Fruit fly (Drosophila melanogaster) whole organism, wandering third instar larva: ENCODE data around the gene Sfxn2.
A peak's percentile ranks its signal among the peaks of the same experiment; 100 is the strongest.

Experiments used
- CG32264 ChIP-seq: fragments of 200-800 bp; sonication (Bioruptor generic); optimal IDR thresholded peaks from 2 replicates; lab custom pipeline; 2016; ENCODE audit warnings: missing biosample characterization, missing genetic modification characterization
- CG9705 ChIP-seq: fragments of 200-800 bp; sonication (Bioruptor generic); optimal IDR thresholded peaks from 2 replicates; lab custom pipeline; 2018; ENCODE audit warnings: missing biosample characterization, mild to moderate bottlenecking, missing genetic modification characterization
- CrebA ChIP-seq: fragments of 200-800 bp; sonication (Bioruptor generic); optimal IDR thresholded peaks from 2 replicates; lab custom pipeline; 2016; ENCODE audit warnings: missing biosample characterization, mild to moderate bottlenecking, missing genetic modification characterization, borderline replicate concordance
- Dfd ChIP-seq: fragments of >200 bp; optimal IDR thresholded peaks from 2 replicates; lab custom pipeline; 2017; ENCODE audit warnings: missing biosample characterization, missing genetic modification characterization
- Dif ChIP-seq: fragments of 200-275, 200-300 bp; sonication (Bioruptor generic); optimal IDR thresholded peaks from 2 replicates; lab custom pipeline; 2018; ENCODE audit warnings: missing biosample characterization, missing genetic modification characterization; ENCODE audit not compliant: partially characterized antibody
- GATAd ChIP-seq: sonication (Bioruptor generic); optimal IDR thresholded peaks from 2 replicates; lab custom pipeline; 2016; ENCODE audit warnings: missing biosample characterization, missing genetic modification characterization
- HLH106 ChIP-seq: fragments of 200-800 bp; optimal IDR thresholded peaks from 3 replicates; lab custom pipeline; 2019; ENCODE audit warnings: missing biosample characterization, mild to moderate bottlenecking, missing genetic modification characterization, moderate library complexity
- Hnf4 ChIP-seq: fragments of 200-800 bp; sonication (Bioruptor generic); optimal IDR thresholded peaks from 2 replicates; lab custom pipeline; 2016; ENCODE audit warnings: missing biosample characterization, mild to moderate bottlenecking, missing genetic modification characterization
- Hr78 ChIP-seq: fragments of >200 bp; optimal IDR thresholded peaks from 2 replicates; lab custom pipeline; 2017; ENCODE audit warnings: missing biosample characterization, missing genetic modification characterization
- Hr83 ChIP-seq: fragments of 200-300 bp; sonication (Bioruptor generic); optimal IDR thresholded peaks from 2 replicates; lab custom pipeline; 2016; ENCODE audit warnings: missing biosample characterization, mild to moderate bottlenecking, missing genetic modification characterization, moderate library complexity; ENCODE audit not compliant: poor library complexity, severe bottlenecking
- Jra ChIP-seq: sonication (Bioruptor generic); optimal IDR thresholded peaks from 2 replicates; lab custom pipeline; 2016; ENCODE audit warnings: missing biosample characterization, missing genetic modification characterization
- Mio ChIP-seq: sonication (Bioruptor generic); optimal IDR thresholded peaks from 2 replicates; lab custom pipeline; 2016; ENCODE audit warnings: missing biosample characterization, missing genetic modification characterization
- Myc ChIP-seq: fragments of >200 bp; optimal IDR thresholded peaks from 2 replicates; lab custom pipeline; 2017
- N ChIP-seq: fragments of >200 bp; optimal IDR thresholded peaks from 2 replicates; lab custom pipeline; 2018; ENCODE audit warnings: missing biosample characterization, missing external identifiers, missing genetic modification characterization
- OdsH ChIP-seq: fragments of 200-800 bp; sonication (Bioruptor generic); optimal IDR thresholded peaks from 2 replicates; lab custom pipeline; 2016; ENCODE audit warnings: missing biosample characterization, mild to moderate bottlenecking, missing genetic modification characterization
- Rel ChIP-seq, 2 experiments: fragments of 200-800 bp; sonication (Bioruptor generic) in 1 of 2; optimal IDR thresholded peaks; 2 replicates in 1 of 2; 3 replicates in 1 of 2; lab custom pipeline; 2016 to 2019; ENCODE audit warnings: mild to moderate bottlenecking in 2 of 2, missing biosample characterization in 2 of 2, missing genetic modification characterization in 2 of 2, moderate library complexity in 1 of 2
- Sp1 ChIP-seq: fragments of 200-800 bp; sonication (Bioruptor generic); optimal IDR thresholded peaks from 3 replicates; lab custom pipeline; 2019; ENCODE audit warnings: missing biosample characterization, mild to moderate bottlenecking, missing genetic modification characterization, moderate library complexity
- Vsx2 ChIP-seq: fragments of 200-300, 225-300 bp; sonication (Bioruptor generic); optimal IDR thresholded peaks from 2 replicates; lab custom pipeline; 2018; ENCODE audit warnings: missing biosample characterization, missing genetic modification characterization; ENCODE audit not compliant: partially characterized antibody
- br ChIP-seq: fragments of 200-800 bp; sonication (Bioruptor generic); optimal IDR thresholded peaks from 2 replicates; lab custom pipeline; 2016; ENCODE audit warnings: missing biosample characterization, missing genetic modification characterization
- brk ChIP-seq: fragments of 200-800 bp; sonication (Bioruptor generic); optimal IDR thresholded peaks from 2 replicates; lab custom pipeline; 2016; ENCODE audit warnings: missing biosample characterization, mild to moderate bottlenecking, missing genetic modification characterization
- dl ChIP-seq, 2 experiments: fragments of 175-275, 200-275 bp in 1 of 2; fragments of 200-275 bp in 1 of 2; sonication (Bioruptor generic); optimal IDR thresholded peaks; lab custom pipeline; 2018; ENCODE audit warnings: mild to moderate bottlenecking in 2 of 2, missing biosample characterization in 2 of 2, missing genetic modification characterization in 2 of 2, moderate library complexity in 2 of 2; ENCODE audit not compliant: partially characterized antibody in 2 of 2, insufficient read depth in 1 of 2
- dmrt93B ChIP-seq: fragments of 200-800 bp; sonication (Bioruptor generic); optimal IDR thresholded peaks from 2 replicates; lab custom pipeline; 2018; ENCODE audit warnings: missing biosample characterization, mild to moderate bottlenecking, missing genetic modification characterization
- dsf ChIP-seq: sonication (Bioruptor generic); optimal IDR thresholded peaks from 2 replicates; lab custom pipeline; 2016; ENCODE audit warnings: missing biosample characterization, missing genetic modification characterization, borderline replicate concordance
- ey ChIP-seq: fragments of 200-800 bp; sonication (Bioruptor generic); optimal IDR thresholded peaks from 2 replicates; lab custom pipeline; 2016; ENCODE audit warnings: missing biosample characterization, missing genetic modification characterization
- foxo ChIP-seq, 2 experiments: fragments of 200-800 bp; sonication (Bioruptor generic); optimal IDR thresholded peaks; 2 replicates in 1 of 2; 3 replicates in 1 of 2; lab custom pipeline; 2016 to 2017; ENCODE audit warnings: missing biosample characterization in 2 of 2, missing genetic modification characterization in 2 of 2
- fru ChIP-seq: fragments of 200-800 bp; sonication (Bioruptor generic); optimal IDR thresholded peaks from 3 replicates; lab custom pipeline; 2016; ENCODE audit warnings: missing biosample characterization, mild to moderate bottlenecking, missing genetic modification characterization
- h ChIP-seq: fragments of 200-800 bp; sonication (Bioruptor generic); optimal IDR thresholded peaks from 3 replicates; lab custom pipeline; 2016; ENCODE audit warnings: missing biosample characterization, mild to moderate bottlenecking, missing genetic modification characterization
- jim ChIP-seq: fragments of 175-275, 200-325 bp; sonication (Bioruptor generic); optimal IDR thresholded peaks from 2 replicates; lab custom pipeline; 2016; ENCODE audit warnings: missing biosample characterization, mild to moderate bottlenecking, missing genetic modification characterization
- lola ChIP-seq: fragments of >200 bp; optimal IDR thresholded peaks from 2 replicates; lab custom pipeline; 2017; ENCODE audit warnings: missing biosample characterization, missing genetic modification characterization
- pan ChIP-seq: fragments of >200 bp; optimal IDR thresholded peaks from 2 replicates; lab custom pipeline; 2017
- psq ChIP-seq: fragments of 200-800 bp; sonication (Bioruptor generic); optimal IDR thresholded peaks from 3 replicates; lab custom pipeline; 2017; ENCODE audit warnings: missing biosample characterization, mild to moderate bottlenecking, missing genetic modification characterization, moderate library complexity
- rgr ChIP-seq: fragments of 200-800 bp; sonication (Bioruptor generic); optimal IDR thresholded peaks from 3 replicates; lab custom pipeline; 2016; ENCODE audit warnings: missing biosample characterization, mild to moderate bottlenecking, missing genetic modification characterization
- sage ChIP-seq: fragments of 200-800 bp; sonication (Bioruptor generic); optimal IDR thresholded peaks from 2 replicates; lab custom pipeline; 2016; ENCODE audit warnings: missing biosample characterization, mild to moderate bottlenecking, missing genetic modification characterization
- sv ChIP-seq: fragments of 200-800 bp; sonication (Bioruptor generic); optimal IDR thresholded peaks from 3 replicates; lab custom pipeline; 2016; ENCODE audit warnings: missing biosample characterization, missing genetic modification characterization
- tai ChIP-seq: sonication (Bioruptor generic); optimal IDR thresholded peaks from 2 replicates; lab custom pipeline; 2016; ENCODE audit warnings: missing biosample characterization, missing genetic modification characterization

Gene Sfxn2

DNA sequence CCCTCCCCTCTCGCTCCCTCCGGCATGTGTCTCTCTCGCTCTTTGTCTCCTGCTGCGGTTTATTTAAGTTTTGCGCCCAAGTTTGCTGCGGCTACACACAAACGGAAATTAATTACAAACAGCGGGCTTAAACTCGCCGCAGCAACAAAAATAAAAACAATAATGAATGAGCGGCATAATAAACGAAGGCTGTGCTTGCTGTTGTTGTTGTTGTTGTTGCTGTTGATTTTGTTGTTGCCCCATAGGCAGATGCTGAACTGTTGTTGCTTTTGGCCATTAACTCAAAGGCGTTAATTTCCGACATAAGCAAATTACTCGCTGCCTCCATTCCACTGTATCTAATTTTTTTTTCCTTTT lies 46.2 kb upstream of the Sfxn2 start:
- TF ChIP-seq psq (no peak), OdsH (GFP tag; lab: Kevin White, UChicago) (no peak), dl (GFP tag; optimal IDR thresholded peaks at IDR 0.05; lab: Kevin White, UChicago; ENCODE audit: insufficient read depth in 1 of 2, partially characterized antibody in 2 of 2) (no peak), CG9705 (GFP tag; lab: Kevin White, UChicago) (no peak), Hr83 (no peak), tai (no peak), brk (GFP tag; lab: Kevin White, UChicago) (no peak), Vsx2 (no peak)

dm6 chr3L:19018440-19018839 lies 44.5 kb upstream of the Sfxn2 start:
- TF ChIP-seq brk (GFP tag; lab: Kevin White, UChicago): no peak
- no peak for TF ChIP-seq dsf
- no peak for TF ChIP-seq Jra (GFP tag; lab: Kevin White, UChicago)
- no peak for TF ChIP-seq sv (GFP tag; lab: Kevin White, UChicago)
- TF ChIP-seq Vsx2: no peak
- TF ChIP-seq CrebA (GFP tag; lab: Kevin White, UChicago): no peak
- no peak for TF ChIP-seq HLH106
- no peak for TF ChIP-seq Hr78 (GFP tag; lab: Kevin White, UChicago)
- no peak for TF ChIP-seq ey (GFP tag; lab: Kevin White, UChicago)
- no peak for TF ChIP-seq CG32264 (GFP tag; lab: Kevin White, UChicago)
- no peak for TF ChIP-seq GATAd (GFP tag; lab: Kevin White, UChicago)
- no peak for TF ChIP-seq lola (GFP tag; lab: Kevin White, UChicago)
- TF ChIP-seq Rel (GFP tag; optimal IDR thresholded peaks at IDR 0.05; lab: Kevin White, UChicago): no peak
- no peak for TF ChIP-seq Rel (tag; optimal IDR thresholded peaks at IDR 0.05; lab: Kevin White, UChicago)
- no peak for TF ChIP-seq OdsH (GFP tag; lab: Kevin White, UChicago)
- TF ChIP-seq, all 38 proteins: peak for 0

DNA sequence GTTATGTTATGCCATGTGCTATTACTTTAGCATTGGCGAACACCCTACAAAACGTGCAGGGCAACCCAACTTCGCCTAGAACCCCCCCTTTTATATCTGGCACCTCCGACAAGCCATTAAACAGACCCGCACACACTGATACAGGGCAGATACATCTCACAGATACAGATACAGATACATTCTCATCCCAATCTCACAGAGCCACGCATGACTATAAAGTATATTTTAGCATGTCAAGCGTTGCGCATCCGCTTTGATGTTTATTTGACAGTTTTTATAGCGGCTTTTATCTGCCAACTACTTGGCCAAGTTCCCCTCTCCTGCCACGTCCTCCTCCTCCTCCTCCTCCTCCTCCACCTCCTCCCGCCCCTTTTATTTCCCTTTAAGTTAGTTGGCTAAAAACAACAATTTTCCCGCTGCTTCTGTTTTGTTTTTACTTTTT lies 43.6 kb upstream of the Sfxn2 start:
- TF ChIP-seq fru: no peak
- no peak for TF ChIP-seq foxo (GFP tag; optimal IDR thresholded peaks at IDR 0.05; lab: Kevin White, UChicago)

- no peak for TF ChIP-seq Sp1
- no peak for TF ChIP-seq Myc (lab: Kevin White, UChicago)
- TF ChIP-seq rgr (GFP tag; lab: Kevin White, UChicago): no peak
- TF ChIP-seq Hnf4: no peak
- no peak for TF ChIP-seq CrebA (GFP tag; lab: Kevin White, UChicago)
- no peak for TF ChIP-seq CG9705 (GFP tag; lab: Kevin White, UChicago)
- no peak for TF ChIP-seq sage (GFP tag; lab: Kevin White, UChicago)
- TF ChIP-seq dmrt93B (GFP tag; lab: Kevin White, UChicago): no peak
- no peak for TF ChIP-seq psq
- no peak for TF ChIP-seq fru
- TF ChIP-seq Jra (GFP tag; lab: Kevin White, UChicago): no peak
- no peak for TF ChIP-seq brk (GFP tag; lab: Kevin White, UChicago)
- TF ChIP-seq Mio (GFP tag; lab: Kevin White, UChicago): no peak
Observed at dm6 chr3L:19020467-19020866, 42.5 kb upstream of the Sfxn2 start.

DNA sequence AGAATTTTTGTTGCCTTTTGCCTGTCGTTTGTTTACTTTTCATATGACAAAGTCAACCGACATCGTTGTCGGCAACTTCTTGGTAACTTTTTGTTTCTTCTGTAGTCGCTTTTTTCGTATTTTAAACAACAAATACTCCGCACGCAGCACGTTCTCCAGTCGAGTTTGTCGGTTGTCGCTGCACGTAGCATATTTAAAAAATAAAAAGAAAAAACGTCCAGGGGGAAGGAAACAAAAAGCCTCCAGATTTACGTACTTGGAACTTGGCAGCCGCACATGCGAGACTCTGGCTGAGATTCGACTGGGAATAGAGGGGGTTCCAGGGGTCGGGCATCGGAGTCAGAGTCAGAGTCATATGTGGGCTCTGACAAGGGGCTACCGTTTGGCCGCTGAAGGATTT lies 41.3 kb upstream of the Sfxn2 start:
- TF ChIP-seq Hr78 (GFP tag; lab: Kevin White, UChicago) (no peak), psq (peak; percentile 42), Dif (peak; percentile 24), fru (peak; percentile 26), Hr83 (no peak), pan (lab: Kevin White, UChicago) (no peak), Jra (GFP tag; lab: Kevin White, UChicago) (peak; percentile 8), CrebA (GFP tag; lab: Kevin White, UChicago) (peak; percentile 45), foxo (GFP tag; optimal IDR thresholded peaks at IDR 0.05; lab: Kevin White, UChicago) (no peak)

dm6 chr3L:19024800-19025199 lies 38.2 kb upstream of the Sfxn2 start:
- TF ChIP-seq tai: no peak
- TF ChIP-seq lola (GFP tag; lab: Kevin White, UChicago): no peak
- no peak for TF ChIP-seq dsf
- peak; percentile 54 for TF ChIP-seq sv (GFP tag; lab: Kevin White, UChicago)
- peak; percentile 60 for TF ChIP-seq br (GFP tag; lab: Kevin White, UChicago)
- no peak for TF ChIP-seq Dif
- TF ChIP-seq Vsx2: no peak
- TF ChIP-seq h (GFP tag; lab: Kevin White, UChicago): peak; percentile 82
- TF ChIP-seq rgr (GFP tag; lab: Kevin White, UChicago): peak; percentile 69
- no peak for TF ChIP-seq jim
- no peak for TF ChIP-seq Hr83
- TF ChIP-seq Jra (GFP tag; lab: Kevin White, UChicago): no peak
- TF ChIP-seq Sp1: peak; percentile 77
- TF ChIP-seq CG32264 (GFP tag; lab: Kevin White, UChicago): peak; percentile 24
- TF ChIP-seq brk (GFP tag; lab: Kevin White, UChicago): peak; percentile 2
- no peak for TF ChIP-seq pan (lab: Kevin White, UChicago)
- peak; percentile 53 for TF ChIP-seq fru
- no peak for TF ChIP-seq Rel (GFP tag; optimal IDR thresholded peaks at IDR 0.05; lab: Kevin White, UChicago)
- TF ChIP-seq Rel (tag; optimal IDR thresholded peaks at IDR 0.05; lab: Kevin White, UChicago): peak; percentile 31
- TF ChIP-seq Dfd (GFP tag; lab: Kevin White, UChicago): no peak
- no peak for TF ChIP-seq CG9705 (GFP tag; lab: Kevin White, UChicago)
- peak; percentile 70 for TF ChIP-seq ey (GFP tag; lab: Kevin White, UChicago)
- peak; percentile 69 for TF ChIP-seq OdsH (GFP tag; lab: Kevin White, UChicago)
- TF ChIP-seq N (GFP tag; lab: Kevin White, UChicago): no peak
- TF ChIP-seq HLH106: peak; percentile 73
- TF ChIP-seq CrebA (GFP tag; lab: Kevin White, UChicago): no peak
- TF ChIP-seq foxo (GFP tag; optimal IDR thresholded peaks at IDR 0.05; lab: Kevin White, UChicago): peak in 1 of 2 experiments; percentile 60
- no peak for TF ChIP-seq Myc (lab: Kevin White, UChicago)
